Fruit fly (Drosophila melanogaster): Measurements from ENCODE around the gene phtm.

DNA sequence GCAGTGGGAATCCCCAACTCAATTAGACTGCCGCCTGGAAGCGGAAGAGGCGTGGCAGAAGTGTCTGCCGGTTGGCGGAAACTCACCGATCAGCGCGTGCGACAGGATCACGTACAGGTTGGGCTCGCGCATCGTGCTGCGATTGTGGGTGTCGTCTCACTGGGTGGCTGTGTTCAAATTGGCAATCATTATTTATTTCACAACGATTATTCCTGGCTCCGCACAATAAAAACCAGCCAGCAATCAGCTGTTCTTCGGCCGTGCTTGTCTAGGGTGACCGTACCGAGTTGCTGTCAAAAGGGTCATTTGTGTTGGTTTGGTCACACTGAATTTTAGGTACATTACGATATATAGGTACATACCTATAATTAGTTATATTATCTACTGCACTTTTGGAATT is 28.6 kb upstream of the phtm start, which contains the start of gene CG6659:
- no peak for TF ChIP-seq CG7101 (tag; optimal IDR thresholded peaks at IDR 0.05)
- TF ChIP-seq bab1 (GFP tag; optimal IDR thresholded peaks at IDR 0.05): no peak
- no peak for TF ChIP-seq cnc (optimal IDR thresholded peaks at IDR 0.05)
- TF ChIP-seq Crg-1 (GFP tag; optimal IDR thresholded peaks at IDR 0.05): no peak
- TF ChIP-seq CG11617 (GFP tag; optimal IDR thresholded peaks at IDR 0.05): no peak
- TF ChIP-seq CG1620 (GFP tag; optimal IDR thresholded peaks at IDR 0.05): no peak
- no peak for TF ChIP-seq CG12768 (GFP tag; optimal IDR thresholded peaks at IDR 0.05)
- TF ChIP-seq toe (GFP tag; optimal IDR thresholded peaks at IDR 0.05): no peak
- TF ChIP-seq Hr96 (GFP tag; optimal IDR thresholded peaks at IDR 0.05): no peak
- TF ChIP-seq CG5204 (GFP tag; optimal IDR thresholded peaks at IDR 0.05): no peak
- no peak for TF ChIP-seq pad (GFP tag; optimal IDR thresholded peaks at IDR 0.05)
- TF ChIP-seq kay (GFP tag; ENCODE audit: borderline replicate concordance): no peak

Data from whole organism, adult.